Fruit fly (Drosophila melanogaster) whole organism, wandering third instar larva: ENCODE measurements around the gene hay.

ENCODE experiments used
- Abd-B ChIP-seq: fragments of >200 bp; optimal IDR thresholded peaks from 2 replicates; lab custom pipeline; 2017; ENCODE audit warnings: missing biosample characterization, missing genetic modification characterization
- CG32264 ChIP-seq: fragments of 200-800 bp; sonication (Bioruptor generic); optimal IDR thresholded peaks from 2 replicates; lab custom pipeline; 2016; ENCODE audit warnings: missing biosample characterization, missing genetic modification characterization
- CG9705 ChIP-seq: fragments of 200-800 bp; sonication (Bioruptor generic); optimal IDR thresholded peaks from 2 replicates; lab custom pipeline; 2018; ENCODE audit warnings: missing biosample characterization, mild to moderate bottlenecking, missing genetic modification characterization
- CrebA ChIP-seq: fragments of 200-800 bp; sonication (Bioruptor generic); optimal IDR thresholded peaks from 2 replicates; lab custom pipeline; 2016; ENCODE audit warnings: missing biosample characterization, mild to moderate bottlenecking, missing genetic modification characterization, borderline replicate concordance
- Dfd ChIP-seq: fragments of >200 bp; optimal IDR thresholded peaks from 2 replicates; lab custom pipeline; 2017; ENCODE audit warnings: missing biosample characterization, missing genetic modification characterization
- Dif ChIP-seq: fragments of 200-275, 200-300 bp; sonication (Bioruptor generic); optimal IDR thresholded peaks from 2 replicates; lab custom pipeline; 2018; ENCODE audit warnings: missing biosample characterization, missing genetic modification characterization; ENCODE audit not compliant: partially characterized antibody
- GATAd ChIP-seq: sonication (Bioruptor generic); optimal IDR thresholded peaks from 2 replicates; lab custom pipeline; 2016; ENCODE audit warnings: missing biosample characterization, missing genetic modification characterization
- Hnf4 ChIP-seq: fragments of 200-800 bp; sonication (Bioruptor generic); optimal IDR thresholded peaks from 2 replicates; lab custom pipeline; 2016; ENCODE audit warnings: missing biosample characterization, mild to moderate bottlenecking, missing genetic modification characterization
- Hr78 ChIP-seq: fragments of >200 bp; optimal IDR thresholded peaks from 2 replicates; lab custom pipeline; 2017; ENCODE audit warnings: missing biosample characterization, missing genetic modification characterization
- Hr83 ChIP-seq: fragments of 200-300 bp; sonication (Bioruptor generic); optimal IDR thresholded peaks from 2 replicates; lab custom pipeline; 2016; ENCODE audit warnings: missing biosample characterization, mild to moderate bottlenecking, missing genetic modification characterization, moderate library complexity; ENCODE audit not compliant: poor library complexity, severe bottlenecking
- Jra ChIP-seq: sonication (Bioruptor generic); optimal IDR thresholded peaks from 2 replicates; lab custom pipeline; 2016; ENCODE audit warnings: missing biosample characterization, missing genetic modification characterization
- Mio ChIP-seq: sonication (Bioruptor generic); optimal IDR thresholded peaks from 2 replicates; lab custom pipeline; 2016; ENCODE audit warnings: missing biosample characterization, missing genetic modification characterization
- OdsH ChIP-seq: fragments of 200-800 bp; sonication (Bioruptor generic); optimal IDR thresholded peaks from 2 replicates; lab custom pipeline; 2016; ENCODE audit warnings: missing biosample characterization, mild to moderate bottlenecking, missing genetic modification characterization
- Sp1 ChIP-seq: fragments of 200-800 bp; sonication (Bioruptor generic); optimal IDR thresholded peaks from 3 replicates; lab custom pipeline; 2019; ENCODE audit warnings: missing biosample characterization, mild to moderate bottlenecking, missing genetic modification characterization, moderate library complexity
- Vsx2 ChIP-seq: fragments of 200-300, 225-300 bp; sonication (Bioruptor generic); optimal IDR thresholded peaks from 2 replicates; lab custom pipeline; 2018; ENCODE audit warnings: missing biosample characterization, missing genetic modification characterization; ENCODE audit not compliant: partially characterized antibody
- br ChIP-seq: fragments of 200-800 bp; sonication (Bioruptor generic); optimal IDR thresholded peaks from 2 replicates; lab custom pipeline; 2016; ENCODE audit warnings: missing biosample characterization, missing genetic modification characterization
- dl ChIP-seq, 2 experiments: fragments of 175-275, 200-275 bp in 1 of 2; fragments of 200-275 bp in 1 of 2; sonication (Bioruptor generic); optimal IDR thresholded peaks; lab custom pipeline; 2018; ENCODE audit warnings: mild to moderate bottlenecking in 2 of 2, missing biosample characterization in 2 of 2, missing genetic modification characterization in 2 of 2, moderate library complexity in 2 of 2; ENCODE audit not compliant: partially characterized antibody in 2 of 2, insufficient read depth in 1 of 2
- dmrt93B ChIP-seq: fragments of 200-800 bp; sonication (Bioruptor generic); optimal IDR thresholded peaks from 2 replicates; lab custom pipeline; 2018; ENCODE audit warnings: missing biosample characterization, mild to moderate bottlenecking, missing genetic modification characterization
- foxo ChIP-seq, 2 experiments: fragments of 200-800 bp; sonication (Bioruptor generic); optimal IDR thresholded peaks; 2 replicates in 1 of 2; 3 replicates in 1 of 2; lab custom pipeline; 2016 to 2017; ENCODE audit warnings: missing biosample characterization in 2 of 2, missing genetic modification characterization in 2 of 2
- fru ChIP-seq: fragments of 200-800 bp; sonication (Bioruptor generic); optimal IDR thresholded peaks from 3 replicates; lab custom pipeline; 2016; ENCODE audit warnings: missing biosample characterization, mild to moderate bottlenecking, missing genetic modification characterization
- h ChIP-seq: fragments of 200-800 bp; sonication (Bioruptor generic); optimal IDR thresholded peaks from 3 replicates; lab custom pipeline; 2016; ENCODE audit warnings: missing biosample characterization, mild to moderate bottlenecking, missing genetic modification characterization
- pan ChIP-seq: fragments of >200 bp; optimal IDR thresholded peaks from 2 replicates; lab custom pipeline; 2017
- psq ChIP-seq: fragments of 200-800 bp; sonication (Bioruptor generic); optimal IDR thresholded peaks from 3 replicates; lab custom pipeline; 2017; ENCODE audit warnings: missing biosample characterization, mild to moderate bottlenecking, missing genetic modification characterization, moderate library complexity
- rgr ChIP-seq: fragments of 200-800 bp; sonication (Bioruptor generic); optimal IDR thresholded peaks from 3 replicates; lab custom pipeline; 2016; ENCODE audit warnings: missing biosample characterization, mild to moderate bottlenecking, missing genetic modification characterization
- sage ChIP-seq: fragments of 200-800 bp; sonication (Bioruptor generic); optimal IDR thresholded peaks from 2 replicates; lab custom pipeline; 2016; ENCODE audit warnings: missing biosample characterization, mild to moderate bottlenecking, missing genetic modification characterization
- sv ChIP-seq: fragments of 200-800 bp; sonication (Bioruptor generic); optimal IDR thresholded peaks from 3 replicates; lab custom pipeline; 2016; ENCODE audit warnings: missing biosample characterization, missing genetic modification characterization
- tai ChIP-seq: sonication (Bioruptor generic); optimal IDR thresholded peaks from 2 replicates; lab custom pipeline; 2016; ENCODE audit warnings: missing biosample characterization, missing genetic modification characterization
- usp ChIP-seq: fragments of >200 bp; optimal IDR thresholded peaks from 2 replicates; lab custom pipeline; 2017; ENCODE audit warnings: missing biosample characterization, missing genetic modification characterization
- woc ChIP-seq: sonication (Bioruptor generic); optimal IDR thresholded peaks from 2 replicates; lab custom pipeline; 2016; ENCODE audit warnings: missing biosample characterization, mild to moderate bottlenecking, missing genetic modification characterization

hay gene

DNA sequence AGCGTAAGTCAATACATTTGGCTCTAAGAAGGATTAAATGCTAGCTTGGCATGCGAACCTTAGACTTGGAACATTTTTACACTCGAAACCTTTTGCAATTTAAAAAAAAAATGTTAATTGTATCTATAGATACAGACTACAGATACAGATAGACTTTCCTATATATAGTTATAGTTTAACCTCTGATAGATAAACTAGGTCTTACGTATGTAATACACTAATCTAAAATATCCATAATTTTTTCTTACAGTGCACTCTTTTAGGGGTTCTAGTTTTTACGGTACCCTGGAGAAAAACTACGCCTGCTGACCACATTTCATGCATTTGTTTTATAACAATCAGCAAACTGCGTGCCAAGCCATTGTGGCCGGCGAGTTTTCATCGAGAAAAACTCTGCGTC lies 16.3 kb downstream of the hay start:
- no peak for TF ChIP-seq fru (GFP tag; lab: Kevin White, UChicago)
- TF ChIP-seq, all 38 proteins: peak for 0

DNA sequence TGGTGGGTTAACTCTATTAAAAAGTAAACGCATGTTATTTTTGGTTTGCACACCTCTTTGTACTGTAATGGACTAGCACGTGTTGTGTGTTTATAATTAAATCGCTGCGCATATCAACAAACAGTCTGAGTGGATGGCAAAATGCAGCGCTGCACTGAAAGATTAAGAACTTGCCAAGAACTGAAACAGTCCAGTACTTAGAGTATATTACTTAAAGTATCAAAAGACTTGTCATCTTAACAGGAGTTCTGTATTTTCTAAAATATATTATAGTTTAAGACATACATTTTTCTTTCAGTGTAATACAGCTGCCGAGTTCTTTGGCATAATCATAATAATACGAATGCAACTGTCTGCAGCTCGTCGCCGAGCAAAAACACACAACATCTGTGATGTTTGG lies 17.6 kb downstream of the hay start:
- TF ChIP-seq dl (GFP tag; optimal IDR thresholded peaks at IDR 0.05; lab: Kevin White, UChicago; ENCODE audit: insufficient read depth in 1 of 2, partially characterized antibody in 2 of 2), result no peak
- TF ChIP-seq Sp1 (GFP tag; lab: Kevin White, UChicago), result no peak
- no peak for TF ChIP-seq sv (GFP tag; lab: Kevin White, UChicago)
- no peak for TF ChIP-seq tai
- no peak for TF ChIP-seq Dif
- no peak for TF ChIP-seq rgr
- no peak for TF ChIP-seq CG9705 (GFP tag; lab: Kevin White, UChicago)
- TF ChIP-seq Dfd (GFP tag; lab: Kevin White, UChicago), result no peak
- no peak for TF ChIP-seq GATAd (GFP tag; lab: Kevin White, UChicago)
- no peak for TF ChIP-seq Vsx2 (GFP tag; lab: Kevin White, UChicago)
- TF ChIP-seq psq (GFP tag; lab: Kevin White, UChicago), result no peak
- no peak for TF ChIP-seq Mio (GFP tag; lab: Kevin White, UChicago)
- no peak for TF ChIP-seq fru (GFP tag; lab: Kevin White, UChicago)
- no peak for TF ChIP-seq OdsH
- no peak for TF ChIP-seq usp (GFP tag; lab: Kevin White, UChicago)
- TF ChIP-seq Hr83 (GFP tag; lab: Kevin White, UChicago), result no peak
- no peak for TF ChIP-seq Hnf4 (GFP tag; lab: Kevin White, UChicago)

DNA sequence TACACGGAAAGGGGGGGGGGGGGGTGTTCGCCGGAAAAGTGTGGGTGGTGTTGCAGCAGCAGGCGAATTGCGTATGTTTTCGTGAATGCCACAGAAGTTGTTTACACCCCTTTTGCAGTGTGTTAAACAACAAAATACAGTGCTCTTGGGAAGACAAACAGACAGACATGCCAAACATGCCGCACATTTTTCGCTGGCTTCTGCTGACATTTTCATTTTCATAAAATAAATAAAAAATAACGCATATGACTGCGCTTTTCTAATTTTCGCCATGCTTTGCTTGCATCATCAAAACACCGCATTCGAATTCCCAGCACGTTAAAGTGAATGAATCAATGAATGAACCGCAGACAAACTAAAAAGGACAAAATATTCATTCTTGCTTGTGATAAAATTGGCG lies 20.4 kb downstream of the hay start:
- no peak for TF ChIP-seq h
- no peak for TF ChIP-seq Dfd (GFP tag; lab: Kevin White, UChicago)
- no peak for TF ChIP-seq Hr78 (GFP tag; lab: Kevin White, UChicago)
- no peak for TF ChIP-seq sage (GFP tag; lab: Kevin White, UChicago)
- TF ChIP-seq CG9705 (GFP tag; lab: Kevin White, UChicago), result no peak
- no peak for TF ChIP-seq usp (GFP tag; lab: Kevin White, UChicago)
- no peak for TF ChIP-seq CrebA
- no peak for TF ChIP-seq dl (GFP tag; optimal IDR thresholded peaks at IDR 0.05; lab: Kevin White, UChicago; ENCODE audit: insufficient read depth in 1 of 2, partially characterized antibody in 2 of 2)
- TF ChIP-seq CG32264 (GFP tag; lab: Kevin White, UChicago), result no peak

DNA sequence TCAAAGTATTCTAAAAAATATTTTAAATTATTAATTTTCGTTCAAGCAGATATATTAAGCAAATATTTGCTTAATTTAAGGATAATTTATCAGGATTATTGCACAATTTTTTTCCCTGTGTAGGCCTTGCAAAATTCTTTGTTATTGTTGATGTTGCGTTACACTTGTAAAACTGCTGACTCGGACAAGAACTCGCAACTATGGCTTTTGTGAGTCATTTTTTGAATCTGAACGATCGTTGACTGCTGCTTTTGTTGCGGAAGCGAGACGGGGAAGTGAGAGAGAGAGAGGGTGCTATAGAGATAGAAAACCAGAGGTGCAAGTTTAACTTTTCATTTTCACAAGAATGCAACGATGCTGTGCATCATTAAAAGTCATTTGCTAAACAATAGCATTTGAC lies 21.6 kb downstream of the hay start:
- TF ChIP-seq foxo (GFP tag; optimal IDR thresholded peaks at IDR 0.05; lab: Kevin White, UChicago) (no peak), h (no peak), Jra (no peak), usp (GFP tag; lab: Kevin White, UChicago) (no peak), Abd-B (GFP tag; lab: Kevin White, UChicago) (no peak), Mio (GFP tag; lab: Kevin White, UChicago) (no peak), CG32264 (GFP tag; lab: Kevin White, UChicago) (no peak)

DNA sequence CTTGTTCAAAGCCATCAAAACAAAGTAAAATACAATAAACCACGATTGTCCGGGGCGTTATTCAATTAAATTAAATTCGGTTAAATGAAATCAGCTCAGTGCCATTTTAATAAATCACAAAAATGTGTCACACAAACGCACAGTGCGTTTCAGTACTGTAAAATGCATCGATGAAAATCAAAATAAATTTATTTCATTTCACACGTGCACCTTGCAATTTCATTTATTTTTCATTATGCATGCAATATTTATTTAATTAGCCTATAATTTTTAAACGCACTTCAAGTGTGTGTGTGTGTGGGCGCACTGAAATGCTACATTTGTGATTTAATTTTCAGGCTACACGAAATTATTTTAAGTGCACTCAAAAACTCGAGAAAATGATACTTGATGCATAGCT lies 23.6 kb downstream of the hay start:
- no peak for TF ChIP-seq dmrt93B
- no peak for TF ChIP-seq h
- no peak for TF ChIP-seq CG9705 (GFP tag; lab: Kevin White, UChicago)
- TF ChIP-seq OdsH, result no peak
- no peak for TF ChIP-seq br (GFP tag; lab: Kevin White, UChicago)
- TF ChIP-seq Hnf4 (GFP tag; lab: Kevin White, UChicago), result no peak
- TF ChIP-seq rgr, result no peak
- no peak for TF ChIP-seq woc (GFP tag; lab: Kevin White, UChicago)
- TF ChIP-seq tai, result no peak
- no peak for TF ChIP-seq Hr83 (GFP tag; lab: Kevin White, UChicago)
- TF ChIP-seq pan (lab: Kevin White, UChicago), result no peak
